Worm (Caenorhabditis elegans): ENCODE results near the gene C44C10.15.

Gene C44C10.15

ce11 chrX:11727761-11728160, 27.6 kb upstream of the C44C10.15 start, which contains the start of the genes gst-42 and D1053.2 (continued):
- TF ChIP-seq hlh-30 (tag; optimal IDR thresholded peaks at IDR 0.05; ENCODE audit: insufficient read depth) (peak; percentile 86), pha-4 (GFP tag; IDR thresholded peaks at IDR 0.05) (no peak), pha-4 (tag; optimal IDR thresholded peaks at IDR 0.05) (peak; percentile 3), ZK337.2 (GFP tag; IDR thresholded peaks at IDR 0.05) (no peak), attf-4 (tag; optimal IDR thresholded peaks at IDR 0.05) (no peak), lin-39 (tag; optimal IDR thresholded peaks at IDR 0.05) (no peak), Y105C5A.15 (GFP tag; IDR thresholded peaks at IDR 0.05) (no peak), hlh-11 (tag; optimal IDR thresholded peaks at IDR 0.05) (peak; percentile 93), tra-1 (GFP tag; IDR thresholded peaks at IDR 0.05) (peak; percentile 63; the same call in 1 of the 2 replicates), Y48G9A.11 (GFP tag; IDR thresholded peaks at IDR 0.05) (no peak), snpc-4 (tag; optimal IDR thresholded peaks at IDR 0.05) (no peak), dpl-1 (GFP tag; optimal IDR thresholded peaks at IDR 0.05) (no peak), zag-1 (tag; optimal IDR thresholded peaks at IDR 0.05) (no peak), unc-62 (GFP tag; optimal IDR thresholded peaks at IDR 0.05 in 1 of 2) (peak in 1 of 2 experiments; percentile 40), unc-62 (tag; optimal IDR thresholded peaks at IDR 0.05) (no peak)

- TF ChIP-seq unc-62 (GFP tag; optimal IDR thresholded peaks at IDR 0.05 in 1 of 2) (peak in 1 of 2 experiments; percentile 69), unc-62 (tag; optimal IDR thresholded peaks at IDR 0.05) (no peak), nhr-76 (tag; optimal IDR thresholded peaks at IDR 0.05) (no peak)
Observed at ce11 chrX:11726450-11726849, 26.3 kb upstream of the C44C10.15 start.

- TF ChIP-seq mep-1 (tag; optimal IDR thresholded peaks at IDR 0.05) = no peak
- peak in 1 of 2 experiments; percentile 81 for TF ChIP-seq unc-62 (GFP tag; optimal IDR thresholded peaks at IDR 0.05 in 1 of 2)
- TF ChIP-seq unc-62 (tag; optimal IDR thresholded peaks at IDR 0.05) = no peak
Observed at ce11 chrX:11725646-11726045, 25.5 kb upstream of the C44C10.15 start.

ce11 chrX:11723781-11724201, 23.6 kb upstream of the C44C10.15 start, which contains the start of gene D1053.4:
Gene D1053.4, minus strand, starts transcription at chrX:11723800.
- no peak for TF ChIP-seq nhr-41 (GFP tag; IDR thresholded peaks at IDR 0.05)
- no peak for TF ChIP-seq T26A8.4 (GFP tag; IDR thresholded peaks at IDR 0.05)
- TF ChIP-seq hlh-11 (tag; optimal IDR thresholded peaks at IDR 0.05) = peak; percentile 61
- TF ChIP-seq unc-62 (GFP tag; optimal IDR thresholded peaks at IDR 0.05 in 1 of 2) = peak in 1 of 2 experiments; percentile 21
- TF ChIP-seq unc-62 (tag; optimal IDR thresholded peaks at IDR 0.05) = no peak
- TF ChIP-seq ztf-7 (tag; optimal IDR thresholded peaks at IDR 0.05) = no peak
- no peak for TF ChIP-seq lin-13 (GFP tag; optimal IDR thresholded peaks at IDR 0.05)
- TF ChIP-seq ces-1 (GFP tag; optimal IDR thresholded peaks at IDR 0.05) = peak; percentile 69
- TF ChIP-seq php-3 (GFP tag; IDR thresholded peaks at IDR 0.05) = 0 out of 2 replicates have a peak, but pooled peaks have one; percentile 44
- no peak for TF ChIP-seq Y105C5A.15 (GFP tag; IDR thresholded peaks at IDR 0.05)
- peak; percentile 54 for TF ChIP-seq dve-1 (tag; optimal IDR thresholded peaks at IDR 0.05; ENCODE audit: insufficient read depth)
- no peak for TF ChIP-seq nhr-237 (tag; optimal IDR thresholded peaks at IDR 0.05)
- no peak for TF ChIP-seq madf-9 (GFP tag; conservative IDR thresholded peaks at IDR 0.05)
- no peak for TF ChIP-seq lim-7 (GFP tag; IDR thresholded peaks at IDR 0.05)
- TF ChIP-seq nhr-28 (tag; optimal IDR thresholded peaks at IDR 0.05) = peak; percentile 90
- peak in 1 of 2 experiments; percentile 69 for TF ChIP-seq mdl-1 (tag; optimal IDR thresholded peaks at IDR 0.05)
- no peak for TF ChIP-seq nhr-10 (tag; optimal IDR thresholded peaks at IDR 0.05)
- no peak for TF ChIP-seq lsy-2 (tag; optimal IDR thresholded peaks at IDR 0.05)
- TF ChIP-seq mxl-2 (GFP tag; conservative IDR thresholded peaks at IDR 0.05) = no peak
- no peak for TF ChIP-seq D1046.2 (GFP tag; IDR thresholded peaks at IDR 0.05)
- TF ChIP-seq mxl-3 (GFP tag; optimal IDR thresholded peaks at IDR 0.05) = peak; percentile 12
- TF ChIP-seq T20F7.1 (GFP tag; optimal IDR thresholded peaks at IDR 0.05) = no peak
- no peak for TF ChIP-seq egl-27 (tag; optimal IDR thresholded peaks at IDR 0.05)
- no peak for TF ChIP-seq fos-1 (tag; optimal IDR thresholded peaks at IDR 0.05)
- no peak for TF ChIP-seq Y75B8A.6 (GFP tag; IDR thresholded peaks at IDR 0.05)
- peak; percentile 69 for TF ChIP-seq pqm-1 (tag; optimal IDR thresholded peaks at IDR 0.05)
- no peak for TF ChIP-seq nhr-77 (tag; optimal IDR thresholded peaks at IDR 0.05)
- no peak for TF ChIP-seq daf-16 (GFP tag; optimal IDR thresholded peaks at IDR 0.05)
- peak; percentile 98 for TF ChIP-seq daf-16 (tag; optimal IDR thresholded peaks at IDR 0.05)
- TF ChIP-seq spr-1 (tag; optimal IDR thresholded peaks at IDR 0.05) = no peak
- TF ChIP-seq snpc-4 (tag; optimal IDR thresholded peaks at IDR 0.05) = no peak
- no peak for TF ChIP-seq daf-12 (tag; optimal IDR thresholded peaks at IDR 0.05)
- TF ChIP-seq madf-5 (GFP tag; IDR thresholded peaks at IDR 0.05) = no peak
- no peak for TF ChIP-seq skn-1 (tag; optimal IDR thresholded peaks at IDR 0.05)
- TF ChIP-seq mep-1 (tag; optimal IDR thresholded peaks at IDR 0.05) = peak; percentile 55

Measured in whole organism, L4 larva.